Worm (Caenorhabditis elegans): Measurements from ENCODE around the gene pgp-10.

pgp-10 gene

ce11 chrX:7193894-7194614, 35.2 kb downstream of the pgp-10 start, which contains the start of gene dnj-7:
Gene dnj-7, plus strand, starts transcription at chrX:7194564.
- TF ChIP-seq ceh-39 (tag; optimal IDR thresholded peaks at IDR 0.05) = peak; percentile 17
- no peak for TF ChIP-seq lin-32 (GFP tag; optimal IDR thresholded peaks at IDR 0.05)
- TF ChIP-seq snpc-4 (tag; optimal IDR thresholded peaks at IDR 0.05) = no peak
- peak; percentile 32 for TF ChIP-seq unc-120 (tag; optimal IDR thresholded peaks at IDR 0.05; ENCODE audit: poor library complexity, severe bottlenecking)
- peak; percentile 11 for TF ChIP-seq mep-1 (tag; optimal IDR thresholded peaks at IDR 0.05)
- TF ChIP-seq tbx-8 (GFP tag; optimal IDR thresholded peaks at IDR 0.05) = peak; percentile 24
- peak; percentile 33 for TF ChIP-seq elt-1 (tag; optimal IDR thresholded peaks at IDR 0.05; ENCODE audit: borderline replicate concordance, insufficient read depth)
- TF ChIP-seq mls-2 (tag; optimal IDR thresholded peaks at IDR 0.05) = no peak
- no peak for TF ChIP-seq sem-2 (GFP tag; optimal IDR thresholded peaks at IDR 0.05)
- peak; percentile 62 for TF ChIP-seq elt-3 (tag; optimal IDR thresholded peaks at IDR 0.05)
- TF ChIP-seq M03D4.4 (tag; optimal IDR thresholded peaks at IDR 0.05) = peak; percentile 11
- no peak for TF ChIP-seq ham-2 (GFP tag; optimal IDR thresholded peaks at IDR 0.05)
- peak; percentile 26 for TF ChIP-seq lsy-2 (tag; optimal IDR thresholded peaks at IDR 0.05)
- TF ChIP-seq sptf-1 (tag; optimal IDR thresholded peaks at IDR 0.05) = no peak
- no peak for TF ChIP-seq bed-3 (GFP tag; optimal IDR thresholded peaks at IDR 0.05)
- no peak for TF ChIP-seq ceh-43 (GFP tag; optimal IDR thresholded peaks at IDR 0.05)
- no peak for TF ChIP-seq flh-1 (GFP tag; optimal IDR thresholded peaks at IDR 0.05)
- no peak for TF ChIP-seq nhr-28 (tag; optimal IDR thresholded peaks at IDR 0.05)
- no peak for TF ChIP-seq unc-39 (tag; optimal IDR thresholded peaks at IDR 0.05)
- TF ChIP-seq nhr-237 (tag; optimal IDR thresholded peaks at IDR 0.05) = no peak
- no peak for TF ChIP-seq nhr-76 (tag; optimal IDR thresholded peaks at IDR 0.05)
- TF ChIP-seq blmp-1 (tag; optimal IDR thresholded peaks at IDR 0.05) = no peak
- TF ChIP-seq zip-8 (tag; optimal IDR thresholded peaks at IDR 0.05) = no peak
- TF ChIP-seq hlh-1 (tag; optimal IDR thresholded peaks at IDR 0.05) = no peak
- TF ChIP-seq nhr-2 (tag; optimal IDR thresholded peaks at IDR 0.05) = no peak
- no peak for TF ChIP-seq pha-4 (tag; optimal IDR thresholded peaks at IDR 0.05)
- no peak for TF ChIP-seq ztf-11 (tag; optimal IDR thresholded peaks at IDR 0.05)
- TF ChIP-seq mab-5 (tag; optimal IDR thresholded peaks at IDR 0.05) = no peak
- TF ChIP-seq ces-1 (GFP tag; optimal IDR thresholded peaks at IDR 0.05) = peak; percentile 50

- TF ChIP-seq lin-13 (tag; optimal IDR thresholded peaks at IDR 0.05) (no peak), unc-62 (GFP tag; optimal IDR thresholded peaks at IDR 0.05) (no peak), tbx-8 (GFP tag; optimal IDR thresholded peaks at IDR 0.05) (no peak), mls-2 (tag; optimal IDR thresholded peaks at IDR 0.05) (no peak), mab-5 (tag; optimal IDR thresholded peaks at IDR 0.05) (no peak), lin-32 (GFP tag; optimal IDR thresholded peaks at IDR 0.05) (no peak), nhr-28 (tag; optimal IDR thresholded peaks at IDR 0.05) (no peak), lsy-2 (tag; optimal IDR thresholded peaks at IDR 0.05) (no peak), hlh-1 (tag; optimal IDR thresholded peaks at IDR 0.05) (no peak), sptf-1 (tag; optimal IDR thresholded peaks at IDR 0.05) (no peak), flh-1 (GFP tag; optimal IDR thresholded peaks at IDR 0.05) (no peak), elt-3 (tag; optimal IDR thresholded peaks at IDR 0.05) (no peak)
Observed at ce11 chrX:7199831-7200414, 41.1 kb downstream of the pgp-10 start, which contains the start of gene C55B6.1. Gene C55B6.1, plus strand, starts transcription at chrX:7200364.

ce11 chrX:7200475-7200874, 41.6 kb downstream of the pgp-10 start:
- no peak for TF ChIP-seq blmp-1 (tag; optimal IDR thresholded peaks at IDR 0.05)
- TF ChIP-seq cnd-1 (tag; optimal IDR thresholded peaks at IDR 0.05) = no peak
- TF ChIP-seq sem-2 (GFP tag; optimal IDR thresholded peaks at IDR 0.05) = no peak
- no peak for TF ChIP-seq nhr-76 (tag; optimal IDR thresholded peaks at IDR 0.05)
- no peak for TF ChIP-seq mab-5 (tag; optimal IDR thresholded peaks at IDR 0.05)
- TF ChIP-seq nhr-2 (tag; optimal IDR thresholded peaks at IDR 0.05) = no peak
- TF ChIP-seq unc-120 (tag; optimal IDR thresholded peaks at IDR 0.05; ENCODE audit: poor library complexity, severe bottlenecking) = no peak
- TF ChIP-seq tbx-8 (GFP tag; optimal IDR thresholded peaks at IDR 0.05) = no peak
- TF ChIP-seq mls-2 (tag; optimal IDR thresholded peaks at IDR 0.05) = no peak
- TF ChIP-seq ceh-43 (GFP tag; optimal IDR thresholded peaks at IDR 0.05) = no peak
- no peak for TF ChIP-seq flh-1 (GFP tag; optimal IDR thresholded peaks at IDR 0.05)
- no peak for TF ChIP-seq lin-13 (tag; optimal IDR thresholded peaks at IDR 0.05)
- TF ChIP-seq elt-3 (tag; optimal IDR thresholded peaks at IDR 0.05) = no peak
- no peak for TF ChIP-seq mep-1 (tag; optimal IDR thresholded peaks at IDR 0.05)
- no peak for TF ChIP-seq nhr-12 (tag; optimal IDR thresholded peaks at IDR 0.05)
- no peak for TF ChIP-seq ceh-83 (GFP tag; optimal IDR thresholded peaks at IDR 0.05)
- TF ChIP-seq ceh-39 (tag; optimal IDR thresholded peaks at IDR 0.05) = no peak
- TF ChIP-seq unc-39 (tag; optimal IDR thresholded peaks at IDR 0.05) = no peak
- no peak for TF ChIP-seq nhr-28 (tag; optimal IDR thresholded peaks at IDR 0.05)
